Fruit fly (Drosophila melanogaster) whole organism, embryonic: ENCODE results near the gene CG6230.

ENCODE experiments used
- BtbVII ChIP-seq: fragments of 200-800 bp; sonication (Bioruptor generic); optimal IDR thresholded peaks from 3 replicates; lab custom pipeline; 2017; ENCODE audit warnings: missing biosample characterization, mild to moderate bottlenecking, missing genetic modification characterization
- CG10654 ChIP-seq: fragments of 200-800 bp; sonication (Bioruptor generic); optimal IDR thresholded peaks from 2 replicates; lab custom pipeline; 2016; ENCODE audit warnings: missing biosample characterization, missing genetic modification characterization
- CG13424 ChIP-seq: fragments of 200-800 bp; sonication (Bioruptor generic); optimal IDR thresholded peaks from 2 replicates; lab custom pipeline; 2019; ENCODE audit warnings: missing biosample characterization, mild to moderate bottlenecking, missing genetic modification characterization, moderate library complexity
- CG13624 ChIP-seq: fragments of 200-800 bp; sonication (Bioruptor generic); optimal IDR thresholded peaks from 2 replicates; lab custom pipeline; 2016; ENCODE audit warnings: missing biosample characterization, missing genetic modification characterization
- CG15601 ChIP-seq: fragments of 200-800 bp; sonication (Bioruptor generic); optimal IDR thresholded peaks from 3 replicates; lab custom pipeline; 2019; ENCODE audit warnings: missing biosample characterization, mild to moderate bottlenecking, missing genetic modification characterization, moderate library complexity
- CG16813 ChIP-seq: fragments of 200-800 bp; sonication (Bioruptor generic); IDR thresholded peaks from 3 replicates; pipeline ENCODE4 v1.3.6; 2022; ENCODE audit warnings: missing biosample characterization, missing genetic modification characterization; ENCODE audit not compliant: partially characterized antibody
- CG17359 ChIP-seq: fragments of 200-800 bp; sonication (Bioruptor generic); optimal IDR thresholded peaks from 3 replicates; lab custom pipeline; 2018; ENCODE audit warnings: missing biosample characterization, mild to moderate bottlenecking, missing genetic modification characterization, moderate library complexity
- CG4360 ChIP-seq: fragments of 200-800 bp; sonication (Bioruptor generic); IDR thresholded peaks from 2 replicates; pipeline ENCODE4 v1.3.6; 2022; ENCODE audit warnings: missing biosample characterization, missing genetic modification characterization
- CG5245 ChIP-seq: fragments of 200-800 bp; sonication (Bioruptor generic); optimal IDR thresholded peaks from 3 replicates; lab custom pipeline; 2016; ENCODE audit warnings: missing biosample characterization, missing genetic modification characterization
- CG6689 ChIP-seq: fragments of 200-800 bp; sonication (Bioruptor generic); IDR thresholded peaks from 2 replicates; pipeline ENCODE4 v1.3.6; 2022; ENCODE audit warnings: missing biosample characterization, missing genetic modification characterization
- CG7786 ChIP-seq: fragments of 200-800 bp; sonication (Bioruptor generic); optimal IDR thresholded peaks from 2 replicates; lab custom pipeline; 2016; ENCODE audit warnings: missing biosample characterization, missing genetic modification characterization
- CG8089 ChIP-seq: fragments of 200-800 bp; sonication (Bioruptor generic); optimal IDR thresholded peaks from 3 replicates; lab custom pipeline; 2016; ENCODE audit warnings: missing biosample characterization, missing genetic modification characterization
- Dad ChIP-seq: fragments of 200-800 bp; sonication (Bioruptor generic); optimal IDR thresholded peaks from 3 replicates; lab custom pipeline; 2016; ENCODE audit warnings: missing biosample characterization, missing genetic modification characterization
- Dip2 ChIP-seq: fragments of 200-800 bp; sonication (Bioruptor generic); IDR thresholded peaks from 2 replicates; pipeline ENCODE4 v1.3.6; 2022; ENCODE audit warnings: missing biosample characterization, missing genetic modification characterization
- Doc3 ChIP-seq: fragments of 200-800 bp; sonication (Bioruptor generic); IDR thresholded peaks from 3 replicates; pipeline ENCODE4 v1.3.6; 2022; ENCODE audit warnings: missing biosample characterization, missing genetic modification characterization; ENCODE audit not compliant: partially characterized antibody
- ERR ChIP-seq: fragments of 200-800 bp; sonication (Bioruptor generic); optimal IDR thresholded peaks from 2 replicates; lab custom pipeline; 2016; ENCODE audit warnings: missing biosample characterization, missing genetic modification characterization
- Ets65A ChIP-seq: fragments of 200-800 bp; sonication (Bioruptor generic); peaks from one replicate; lab custom pipeline; 2016; ENCODE audit warnings: missing biosample characterization, missing genetic modification characterization
- Hr39 ChIP-seq: fragments of >200 bp; optimal IDR thresholded peaks from 2 replicates; lab custom pipeline; 2017
- Hsf ChIP-seq: fragments of 200-800 bp; sonication (Bioruptor generic); optimal IDR thresholded peaks from 3 replicates; lab custom pipeline; 2016; ENCODE audit warnings: missing biosample characterization, missing genetic modification characterization
- Jarid2 ChIP-seq: fragments of 200-800 bp; sonication (Bioruptor generic); optimal IDR thresholded peaks from 3 replicates; lab custom pipeline; 2017; ENCODE audit warnings: mild to moderate bottlenecking, missing biosample characterization, missing genetic modification reagents, missing genetic modification characterization
- Med ChIP-seq: fragments of 200-800 bp; sonication (Bioruptor generic); peaks from one replicate; lab custom pipeline; 2016; ENCODE audit warnings: missing biosample characterization, missing genetic modification characterization, mild to moderate bottlenecking, inconsistent platforms, moderate library complexity
- Mrtf ChIP-seq: fragments of 200-800 bp; sonication (Bioruptor generic); IDR thresholded peaks from 3 replicates; pipeline ENCODE4 v1.3.6; 2022; ENCODE audit warnings: missing biosample characterization, missing genetic modification characterization
- Nf-YB ChIP-seq: fragments of 200-800 bp; sonication (Bioruptor generic); optimal IDR thresholded peaks from 3 replicates; lab custom pipeline; 2019; ENCODE audit warnings: missing biosample characterization, mild to moderate bottlenecking, missing genetic modification characterization, moderate library complexity
- Nf-YC ChIP-seq: fragments of 200-800 bp; optimal IDR thresholded peaks from 3 replicates; lab custom pipeline; 2019; ENCODE audit warnings: missing biosample characterization, mild to moderate bottlenecking, missing genetic modification characterization, moderate library complexity
- Rx ChIP-seq: fragments of 200-800 bp; sonication (Bioruptor generic); IDR thresholded peaks from 2 replicates; pipeline ENCODE4 v1.3.6; 2022; ENCODE audit warnings: missing biosample characterization, missing genetic modification characterization
- Sox102F ChIP-seq: fragments of 200-800 bp; sonication (Bioruptor generic); optimal IDR thresholded peaks from 2 replicates; lab custom pipeline; 2018; ENCODE audit warnings: missing biosample characterization, mild to moderate bottlenecking, missing genetic modification characterization, moderate library complexity
- abd-A ChIP-seq: fragments of 200-800 bp; sonication (Bioruptor generic); optimal IDR thresholded peaks from 3 replicates; lab custom pipeline; 2019; ENCODE audit warnings: missing biosample characterization, mild to moderate bottlenecking, missing genetic modification characterization, moderate library complexity
- cad ChIP-seq: fragments of >200 bp; optimal IDR thresholded peaks from 2 replicates; lab custom pipeline; 2017; ENCODE audit warnings: missing biosample characterization, missing genetic modification characterization
- caup ChIP-seq: fragments of 200-800 bp; sonication (Bioruptor generic); optimal IDR thresholded peaks from 3 replicates; lab custom pipeline; 2017; ENCODE audit warnings: missing biosample characterization, mild to moderate bottlenecking, missing genetic modification characterization, moderate library complexity; ENCODE audit not compliant: severe bottlenecking
- crp ChIP-seq, 2 experiments: fragments of 200-800 bp; sonication (Bioruptor generic); optimal IDR thresholded peaks; 2 replicates in 1 of 2; 3 replicates in 1 of 2; lab custom pipeline; 2017; ENCODE audit warnings: missing biosample characterization in 2 of 2, missing genetic modification characterization in 2 of 2, mild to moderate bottlenecking in 1 of 2, moderate library complexity in 1 of 2
- emc ChIP-seq: fragments of 200-800 bp; sonication (Bioruptor generic); optimal IDR thresholded peaks from 2 replicates; lab custom pipeline; 2016; ENCODE audit warnings: missing biosample characterization, missing genetic modification characterization
- fd3F ChIP-seq: fragments of 200-800 bp; sonication (Bioruptor generic); optimal IDR thresholded peaks from 2 replicates; lab custom pipeline; 2018; ENCODE audit warnings: missing biosample characterization, mild to moderate bottlenecking, missing genetic modification characterization, moderate library complexity
- gcm2 ChIP-seq: fragments of 200-800 bp; sonication (Bioruptor generic); optimal IDR thresholded peaks from 2 replicates; lab custom pipeline; 2016; ENCODE audit warnings: missing biosample characterization, missing genetic modification characterization
- grn ChIP-seq: fragments of 200-800 bp; sonication (Bioruptor generic); optimal IDR thresholded peaks from 3 replicates; lab custom pipeline; 2017; ENCODE audit warnings: missing biosample characterization, missing genetic modification characterization
- inv ChIP-seq: fragments of 200-800 bp; sonication (Bioruptor generic); IDR thresholded peaks from 2 replicates; pipeline ENCODE4 v1.3.6; 2022; ENCODE audit warnings: missing biosample characterization, missing genetic modification characterization; ENCODE audit not compliant: partially characterized antibody
- kay ChIP-seq: fragments of 200-800 bp; sonication (Bioruptor generic); optimal IDR thresholded peaks from 2 replicates; lab custom pipeline; 2016; ENCODE audit warnings: missing biosample characterization, missing genetic modification characterization
- ken ChIP-seq: fragments of 200-800 bp; sonication (Bioruptor generic); IDR thresholded peaks from 3 replicates; pipeline ENCODE4 v1.3.6; 2022; ENCODE audit warnings: missing biosample characterization, missing genetic modification characterization
- mirr ChIP-seq: fragments of 200-800 bp; sonication (Bioruptor generic); optimal IDR thresholded peaks from 3 replicates; lab custom pipeline; 2018; ENCODE audit warnings: missing biosample characterization, mild to moderate bottlenecking, missing genetic modification characterization
- otp ChIP-seq: fragments of 200-800 bp; sonication (Bioruptor generic); IDR thresholded peaks from 3 replicates; pipeline ENCODE4, ENCODE4 v1.3.6; 2022; ENCODE audit warnings: missing biosample characterization, missing genetic modification characterization
- p53 ChIP-seq: fragments of 200-800 bp; sonication (Bioruptor generic); optimal IDR thresholded peaks from 2 replicates; lab custom pipeline; 2016; ENCODE audit warnings: missing biosample characterization, missing genetic modification characterization
- pnt ChIP-seq: fragments of 200-800 bp; sonication (Bioruptor generic); optimal IDR thresholded peaks from 3 replicates; lab custom pipeline; 2016; ENCODE audit warnings: missing biosample characterization, missing genetic modification characterization
- psq ChIP-seq: fragments of 200-800 bp; sonication (Bioruptor generic); optimal IDR thresholded peaks from 2 replicates; lab custom pipeline; 2017; ENCODE audit warnings: missing biosample characterization, missing genetic modification characterization
- repo ChIP-seq: fragments of 200-800 bp; sonication (Bioruptor generic); optimal IDR thresholded peaks from 2 replicates; lab custom pipeline; 2016; ENCODE audit warnings: missing biosample characterization, missing genetic modification characterization
- sens-2 ChIP-seq: fragments of 200-800 bp; sonication (Bioruptor generic); IDR thresholded peaks from 2 replicates; pipeline ENCODE4 v1.3.6; 2022; ENCODE audit warnings: missing biosample characterization, missing genetic modification characterization
- shn ChIP-seq: fragments of 200-800 bp; sonication (Bioruptor generic); optimal IDR thresholded peaks from 3 replicates; lab custom pipeline; 2016; ENCODE audit warnings: missing biosample characterization, missing genetic modification characterization
- sisA ChIP-seq: fragments of 200-800 bp; sonication (Bioruptor generic); IDR thresholded peaks from 2 replicates; pipeline ENCODE4 v1.3.6; 2022; ENCODE audit warnings: missing biosample characterization, missing genetic modification characterization
- slbo ChIP-seq: fragments of 200-800 bp; sonication (Bioruptor generic); IDR thresholded peaks from 2 replicates; pipeline ENCODE4 v1.3.6; 2022; ENCODE audit warnings: missing biosample characterization, missing genetic modification characterization
- sug ChIP-seq: fragments of 200-800 bp; optimal IDR thresholded peaks from 2 replicates; lab custom pipeline; 2019; ENCODE audit warnings: missing biosample characterization, mild to moderate bottlenecking, missing genetic modification characterization, moderate library complexity
- tx ChIP-seq: fragments of 200-800 bp; sonication (Bioruptor generic); optimal IDR thresholded peaks from 2 replicates; lab custom pipeline; 2016; ENCODE audit warnings: missing biosample characterization, missing genetic modification characterization
- usp ChIP-seq: fragments of >200 bp; optimal IDR thresholded peaks from 2 replicates; lab custom pipeline; 2017; ENCODE audit warnings: missing biosample characterization, missing genetic modification characterization
- vfl ChIP-seq: fragments of 200-800 bp; sonication (Bioruptor generic); optimal IDR thresholded peaks from 2 replicates; lab custom pipeline; 2016; ENCODE audit warnings: missing biosample characterization, missing genetic modification characterization
- vvl ChIP-seq: fragments of 200-800 bp; sonication (Bioruptor generic); IDR thresholded peaks from 2 replicates; pipeline ENCODE4 v1.3.6; 2022; ENCODE audit warnings: missing biosample characterization, missing genetic modification characterization

CG6230 gene

dm6 chr2L:11106562-11106962 is 13.6 kb downstream of the CG6230 start, which contains the start of gene Reps (continued):
- TF ChIP-seq Hsf (GFP tag; lab: Kevin White, UChicago): peak; percentile 99
- peak; percentile 98 for TF ChIP-seq kay (GFP tag; lab: Kevin White, UChicago)
- peak; percentile 99 for TF ChIP-seq Mrtf
- TF ChIP-seq usp (GFP tag; lab: Kevin White, UChicago): no peak
- peak; percentile 95 for TF ChIP-seq gcm2 (GFP tag; lab: Kevin White, UChicago)
- peak; percentile 98 for TF ChIP-seq Rx (GFP tag; lab: Robert Waterston, UW)
- peak; percentile 98 for TF ChIP-seq CG13424 (tag; lab: Kevin White, UChicago)
- TF ChIP-seq otp (GFP tag; lab: Robert Waterston, UW): peak; percentile 98
- TF ChIP-seq Med (GFP tag; lab: Kevin White, UChicago): peak; percentile 100
- peak; percentile 90 for TF ChIP-seq Jarid2 (GFP tag; lab: Kevin White, UChicago)
- TF ChIP-seq sisA: peak; percentile 99
- TF ChIP-seq CG4360 (GFP tag; lab: Robert Waterston, UW): peak; percentile 88
- peak; percentile 97 for TF ChIP-seq CG7786
- peak; percentile 97 for TF ChIP-seq sug
- TF ChIP-seq Hr39 (lab: Kevin White, UChicago): no peak
- peak; percentile 100 for TF ChIP-seq CG6689 (GFP tag; lab: Robert Waterston, UW)
- TF ChIP-seq BtbVII (GFP tag; lab: Kevin White, UChicago): peak; percentile 97
- peak; percentile 88 for TF ChIP-seq Nf-YB (GFP tag; lab: Kevin White, UChicago)
- peak; percentile 98 for TF ChIP-seq CG13624 (GFP tag; lab: Kevin White, UChicago)
- TF ChIP-seq CG5245 (GFP tag; lab: Kevin White, UChicago): peak; percentile 98
- peak; percentile 99 for TF ChIP-seq CG10654 (GFP tag; lab: Kevin White, UChicago)
- peak; percentile 68 for TF ChIP-seq CG16813 (GFP tag; lab: Robert Waterston, UW)
- TF ChIP-seq Ets65A (GFP tag; lab: Kevin White, UChicago): peak; percentile 100
- TF ChIP-seq cad: no peak
- TF ChIP-seq psq (GFP tag; lab: Kevin White, UChicago): peak; percentile 95
- peak; percentile 98 for TF ChIP-seq caup (GFP tag; lab: Kevin White, UChicago)
- peak; percentile 98 for TF ChIP-seq Sox102F (GFP tag; lab: Kevin White, UChicago)
- peak; percentile 33 to 84 for TF ChIP-seq crp (GFP tag; optimal IDR thresholded peaks at IDR 0.05; lab: Kevin White, UChicago)
- peak; percentile 90 for TF ChIP-seq p53
- peak; percentile 97 for TF ChIP-seq CG8089
- peak; percentile 93 for TF ChIP-seq emc (GFP tag; lab: Kevin White, UChicago)
- TF ChIP-seq CG15601: peak; percentile 97
- peak; percentile 99 for TF ChIP-seq vvl (GFP tag; lab: Robert Waterston, UW)
- peak; percentile 91 for TF ChIP-seq grn (GFP tag; lab: Kevin White, UChicago)
- TF ChIP-seq repo (GFP tag; lab: Kevin White, UChicago): peak; percentile 96
- TF ChIP-seq slbo: peak; percentile 99
- peak; percentile 97 for TF ChIP-seq vfl (GFP tag; lab: Kevin White, UChicago)
- TF ChIP-seq ken (GFP tag; lab: Robert Waterston, UW): peak; percentile 99
- peak; percentile 98 for TF ChIP-seq pnt (GFP tag; lab: Kevin White, UChicago)
- peak; percentile 98 for TF ChIP-seq CG17359 (tag; lab: Kevin White, UChicago)
- peak; percentile 94 for TF ChIP-seq mirr (GFP tag; lab: Kevin White, UChicago)
- TF ChIP-seq tx: peak; percentile 96
- TF ChIP-seq Dad: peak; percentile 98
- TF ChIP-seq abd-A (tag; lab: Kevin White, UChicago): no peak
- TF ChIP-seq Doc3 (GFP tag; lab: Robert Waterston, UW): peak; percentile 49; the same call in 1 of the 3 replicates
- TF ChIP-seq Dip2 (GFP tag; lab: Robert Waterston, UW): peak; percentile 76
- TF ChIP-seq ERR: peak; percentile 94
- peak; percentile 97 for TF ChIP-seq fd3F (GFP tag; lab: Kevin White, UChicago)
- TF ChIP-seq shn: peak; percentile 96
- peak; percentile 52; the same call in 1 of the 2 replicates for TF ChIP-seq inv (GFP tag; lab: Robert Waterston, UW)
- TF ChIP-seq Nf-YC (tag; lab: Kevin White, UChicago): peak; percentile 88
- TF ChIP-seq sens-2: peak; percentile 98
